Worm (Caenorhabditis elegans): ENCODE measurements around the gene T23B12.6.

T23B12.6 gene

ce11 chrV:8499407-8499806 is 39.2 kb upstream of the T23B12.6 start:
- TF ChIP-seq snpc-4 (tag; optimal IDR thresholded peaks at IDR 0.05) (no peak), ceh-82 (tag; optimal IDR thresholded peaks at IDR 0.05) (no peak), elt-1 (tag; optimal IDR thresholded peaks at IDR 0.05) (no peak), ceh-16 (tag; optimal IDR thresholded peaks at IDR 0.05) (no peak), mab-5 (tag; optimal IDR thresholded peaks at IDR 0.05) (no peak), alr-1 (tag; optimal IDR thresholded peaks at IDR 0.05) (no peak), ztf-11 (tag; optimal IDR thresholded peaks at IDR 0.05) (no peak), ZK546.5 (tag; optimal IDR thresholded peaks at IDR 0.05) (no peak)

ce11 chrV:8495965-8496364 is 35.7 kb upstream of the T23B12.6 start:
- peak; percentile 0 for TF ChIP-seq gmeb-1 (tag; optimal IDR thresholded peaks at IDR 0.05)
- peak; percentile 48 for TF ChIP-seq nhr-129 (tag; optimal IDR thresholded peaks at IDR 0.05)
- no peak for TF ChIP-seq fos-1 (tag; optimal IDR thresholded peaks at IDR 0.05)

ce11 chrV:8495106-8495505 is 34.9 kb upstream of the T23B12.6 start:
- TF ChIP-seq nhr-23 (tag; optimal IDR thresholded peaks at IDR 0.05) (no peak), nhr-237 (tag; optimal IDR thresholded peaks at IDR 0.05) (no peak), F13H6.1 (tag; optimal IDR thresholded peaks at IDR 0.05) (no peak), unc-55 (GFP tag; optimal IDR thresholded peaks at IDR 0.05) (no peak), fos-1 (tag; optimal IDR thresholded peaks at IDR 0.05) (no peak), mbf-1 (tag; optimal IDR thresholded peaks at IDR 0.05) (no peak), mdl-1 (tag; optimal IDR thresholded peaks at IDR 0.05) (no peak), sma-3 (GFP tag; optimal IDR thresholded peaks at IDR 0.05) (no peak), elt-1 (tag; optimal IDR thresholded peaks at IDR 0.05) (no peak), unc-62 (GFP tag; optimal IDR thresholded peaks at IDR 0.05) (no peak), ama-1 (optimal IDR thresholded peaks at IDR 0.05) (no peak), ztf-11 (tag; optimal IDR thresholded peaks at IDR 0.05) (no peak), sma-9 (GFP tag; optimal IDR thresholded peaks at IDR 0.05) (no peak), sma-9 (tag; optimal IDR thresholded peaks at IDR 0.05) (no peak), nhr-129 (tag; optimal IDR thresholded peaks at IDR 0.05) (no peak)

ce11 chrV:8494260-8494939 is 34.2 kb upstream of the T23B12.6 start, which contains the start of gene pxn-1:
Gene pxn-1 (plus strand): TSS chrV:8494889.
- TF ChIP-seq mab-5 (tag; optimal IDR thresholded peaks at IDR 0.05), result peak; percentile 73
- peak; percentile 74 for TF ChIP-seq unc-55 (GFP tag; optimal IDR thresholded peaks at IDR 0.05)
- no peak for TF ChIP-seq C34F6.9 (tag; optimal IDR thresholded peaks at IDR 0.05)

ce11 chrV:8481274-8481673 is 21.1 kb upstream of the T23B12.6 start:
- TF ChIP-seq nhr-12 (tag; optimal IDR thresholded peaks at IDR 0.05) (no peak), lsy-2 (tag; optimal IDR thresholded peaks at IDR 0.05) (no peak), Y55F3AM.14 (GFP tag; optimal IDR thresholded peaks at IDR 0.05) (no peak), nhr-11 (tag; optimal IDR thresholded peaks at IDR 0.05) (no peak), R02D3.7 (tag; optimal IDR thresholded peaks at IDR 0.05) (no peak), gmeb-1 (tag; optimal IDR thresholded peaks at IDR 0.05) (no peak), sma-3 (GFP tag; optimal IDR thresholded peaks at IDR 0.05) (no peak), crh-2 (tag; optimal IDR thresholded peaks at IDR 0.05) (no peak)

ce11 chrV:8470906-8471305 is 10.7 kb upstream of the T23B12.6 start, which contains the start of gene gplb-1:
Gene gplb-1 (minus strand): TSS chrV:8471242.
- no peak for TF ChIP-seq mdl-1 (tag; optimal IDR thresholded peaks at IDR 0.05)
- TF ChIP-seq Y55F3AM.14 (GFP tag; optimal IDR thresholded peaks at IDR 0.05), result no peak

ce11 chrV:8468740-8469139 is 8.5 kb upstream of the T23B12.6 start, which contains the start of gene phf-30:
Gene phf-30 (plus strand): TSS chrV:8469040.
- peak; percentile 1 for TF ChIP-seq unc-55 (GFP tag; optimal IDR thresholded peaks at IDR 0.05)
- TF ChIP-seq alr-1 (tag; optimal IDR thresholded peaks at IDR 0.05), result no peak
- no peak for TF ChIP-seq nhr-6 (tag; optimal IDR thresholded peaks at IDR 0.05)

Data from whole organism, L2 larva.